Worm (Caenorhabditis elegans): ENCODE data around the gene kqt-1.

DNA sequence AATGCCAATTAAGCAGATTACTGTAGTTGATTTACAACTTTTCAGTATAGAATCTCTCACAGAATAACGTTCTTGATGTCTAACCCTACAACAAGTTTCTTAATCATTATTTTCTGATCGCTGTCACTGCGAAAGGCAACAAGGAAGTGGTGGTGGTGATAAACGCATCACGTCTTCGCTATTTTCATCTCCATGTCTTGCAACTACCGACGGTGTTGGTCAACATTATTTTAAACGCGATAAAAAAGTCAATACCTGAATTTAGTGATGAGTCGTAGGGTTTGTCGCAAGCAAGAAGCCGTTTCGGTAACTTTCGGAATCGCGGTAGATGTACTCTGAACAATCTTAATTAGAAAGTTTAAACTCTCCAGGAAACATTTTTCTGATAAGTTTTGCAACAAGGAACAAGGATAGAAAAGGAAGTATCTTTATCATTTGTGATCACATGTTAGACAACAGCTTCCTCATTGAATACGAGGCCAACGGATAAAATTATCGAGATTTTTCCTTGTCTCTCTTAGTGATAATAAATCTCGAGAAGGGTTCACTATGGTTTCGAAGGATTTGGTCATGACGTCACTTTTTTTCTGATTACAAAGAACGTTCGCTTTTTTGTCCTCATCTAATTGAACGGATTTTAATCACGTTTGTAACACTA, 45.1 kb downstream of the kqt-1 start:
- no peak for TF ChIP-seq pes-1 (GFP tag; IDR thresholded peaks at IDR 0.05)
- no peak for TF ChIP-seq aly-1 (tag; optimal IDR thresholded peaks at IDR 0.05)
